Fruit fly (Drosophila melanogaster): Measurements from ENCODE around the gene CG42728.

dm6 chr3L:15540682-15541081 is 12.7 kb upstream of the CG42728 start:
- TF ChIP-seq Dfd (GFP tag; optimal IDR thresholded peaks at IDR 0.05) (no peak), pan (optimal IDR thresholded peaks at IDR 0.05) (no peak), psq (GFP tag; optimal IDR thresholded peaks at IDR 0.05) (no peak), Hr83 (GFP tag; optimal IDR thresholded peaks at IDR 0.05; ENCODE audit: poor library complexity, severe bottlenecking) (no peak), HLH106 (tag; optimal IDR thresholded peaks at IDR 0.05) (no peak), Abd-B (GFP tag; optimal IDR thresholded peaks at IDR 0.05) (no peak), Hr78 (GFP tag; optimal IDR thresholded peaks at IDR 0.05) (no peak), tai (GFP tag; optimal IDR thresholded peaks at IDR 0.05) (no peak), fru (GFP tag; optimal IDR thresholded peaks at IDR 0.05) (no peak), lola (GFP tag; optimal IDR thresholded peaks at IDR 0.05) (no peak), OdsH (GFP tag; optimal IDR thresholded peaks at IDR 0.05) (no peak), sv (GFP tag; optimal IDR thresholded peaks at IDR 0.05) (no peak)

Measured in whole organism, wandering third instar larva.